Worm (Caenorhabditis elegans): ENCODE data around the gene F42C5.5.

Gene F42C5.5

ce11 chrIV:7328918-7329317 is 34.9 kb upstream of the F42C5.5 start, which contains the start of gene sqst-2:
Gene sqst-2 (minus strand): TSS chrIV:7328975.
- no peak for TF ChIP-seq blmp-1 (tag; optimal IDR thresholded peaks at IDR 0.05; ENCODE audit: insufficient read depth)
- no peak for TF ChIP-seq nhr-10 (tag; optimal IDR thresholded peaks at IDR 0.05)
- TF ChIP-seq fos-1 (tag; optimal IDR thresholded peaks at IDR 0.05): peak; percentile 89

ce11 chrIV:7326613-7327149 is 32.7 kb upstream of the F42C5.5 start, which contains the start of gene ifo-1:
Gene ifo-1 (minus strand): TSS chrIV:7326663.
- TF ChIP-seq alr-1 (tag; optimal IDR thresholded peaks at IDR 0.05): no peak
- TF ChIP-seq crh-2 (tag; optimal IDR thresholded peaks at IDR 0.05): peak; percentile 62
- TF ChIP-seq fos-1 (tag; optimal IDR thresholded peaks at IDR 0.05): peak; percentile 98
- TF ChIP-seq gmeb-1 (tag; optimal IDR thresholded peaks at IDR 0.05): peak; percentile 35
- TF ChIP-seq ztf-1 (GFP tag; conservative IDR thresholded peaks at IDR 0.05): no peak
- peak; percentile 29 for TF ChIP-seq sma-9 (GFP tag; optimal IDR thresholded peaks at IDR 0.05)
- no peak for TF ChIP-seq sma-9 (tag; optimal IDR thresholded peaks at IDR 0.05)

ce11 chrIV:7325698-7326097 is 31.7 kb upstream of the F42C5.5 start:
- TF ChIP-seq C34F6.9 (tag; optimal IDR thresholded peaks at IDR 0.05): no peak
- peak; percentile 96 for TF ChIP-seq fos-1 (tag; optimal IDR thresholded peaks at IDR 0.05)
- TF ChIP-seq crh-2 (tag; optimal IDR thresholded peaks at IDR 0.05): peak; percentile 76

- TF ChIP-seq nhr-129 (tag; optimal IDR thresholded peaks at IDR 0.05) (no peak), nhr-21 (tag; optimal IDR thresholded peaks at IDR 0.05) (no peak), peb-1 (tag; optimal IDR thresholded peaks at IDR 0.05) (no peak), mdl-1 (tag; optimal IDR thresholded peaks at IDR 0.05) (no peak), Y55F3AM.14 (GFP tag; optimal IDR thresholded peaks at IDR 0.05) (no peak)
Observed at ce11 chrIV:7324913-7325312, 30.9 kb upstream of the F42C5.5 start.

ce11 chrIV:7323904-7324303 is 29.9 kb upstream of the F42C5.5 start:
- TF ChIP-seq ztf-1 (GFP tag; conservative IDR thresholded peaks at IDR 0.05) (no peak), snpc-4 (tag; optimal IDR thresholded peaks at IDR 0.05) (no peak), alr-1 (tag; optimal IDR thresholded peaks at IDR 0.05) (no peak), Y55F3AM.14 (GFP tag; optimal IDR thresholded peaks at IDR 0.05) (no peak), ZK546.5 (tag; optimal IDR thresholded peaks at IDR 0.05) (no peak), nhr-23 (tag; optimal IDR thresholded peaks at IDR 0.05) (no peak), C34F6.9 (tag; optimal IDR thresholded peaks at IDR 0.05) (no peak), ama-1 (optimal IDR thresholded peaks at IDR 0.05) (no peak), sma-3 (GFP tag; optimal IDR thresholded peaks at IDR 0.05) (no peak), nhr-6 (tag; optimal IDR thresholded peaks at IDR 0.05) (no peak), mab-5 (tag; optimal IDR thresholded peaks at IDR 0.05) (no peak), egl-27 (tag; optimal IDR thresholded peaks at IDR 0.05) (no peak), nhr-12 (tag; optimal IDR thresholded peaks at IDR 0.05) (no peak), aly-2 (tag; optimal IDR thresholded peaks at IDR 0.05) (no peak), nhr-21 (tag; optimal IDR thresholded peaks at IDR 0.05) (no peak), dmd-4 (tag; optimal IDR thresholded peaks at IDR 0.05) (no peak), lsy-2 (tag; optimal IDR thresholded peaks at IDR 0.05) (no peak), lin-11 (tag; optimal IDR thresholded peaks at IDR 0.05) (no peak)

ce11 chrIV:7320688-7321087 is 26.7 kb upstream of the F42C5.5 start:
- TF ChIP-seq nhr-25 (tag; optimal IDR thresholded peaks at IDR 0.05): no peak
- no peak for TF ChIP-seq ztf-11 (tag; optimal IDR thresholded peaks at IDR 0.05)
- TF ChIP-seq nhr-77 (tag; optimal IDR thresholded peaks at IDR 0.05): no peak
- no peak for TF ChIP-seq ZK546.5 (tag; optimal IDR thresholded peaks at IDR 0.05)
- TF ChIP-seq mdl-1 (tag; optimal IDR thresholded peaks at IDR 0.05): no peak
- TF ChIP-seq sem-4 (tag; optimal IDR thresholded peaks at IDR 0.05): no peak
- no peak for TF ChIP-seq unc-39 (tag; optimal IDR thresholded peaks at IDR 0.05)
